Worm (Caenorhabditis elegans) whole organism, L1 larva: ENCODE results near the gene dmd-9.
A peak's percentile ranks its signal among the peaks of the same experiment; 100 is the strongest.
"Not testable (repeated sequence)": the region's sequence is repeated elsewhere in the genome, so short reads cannot be mapped to it uniquely, and the experiment has no call there.

Source experiments
- C34B4.2 ChIP-seq: sonication (generic microtip); optimal IDR thresholded peaks from 2 replicates; lab custom pipeline; 2017; ENCODE audit warnings: mild to moderate bottlenecking, missing genetic modification characterization, missing compliant biosample characterization
- Y116A8C.19 ChIP-seq: sonication (generic microtip); optimal IDR thresholded peaks from 2 replicates; lab custom pipeline; 2016; ENCODE audit warnings: missing compliant biosample characterization, missing genetic modification characterization, borderline replicate concordance
- blmp-1 ChIP-seq: fragments of 150-350 bp; optimal IDR thresholded peaks from 2 replicates; lab custom pipeline; 2014; ENCODE audit warnings: missing biosample characterization, missing genetic modification characterization
- ceh-63 ChIP-seq: fragments of 200-800 bp; sonication (Bioruptor generic); optimal IDR thresholded peaks from 2 replicates; lab custom pipeline; 2018; ENCODE audit warnings: mild to moderate bottlenecking, missing genetic modification characterization, missing compliant biosample characterization
- ceh-82 ChIP-seq, 3 experiments: fragments of 150-350 bp in 1 of 3; sonication (generic microtip) in 2 of 3; optimal IDR thresholded peaks; 2 replicates each; lab custom pipeline; 2014 to 2017; ENCODE audit warnings: missing biosample characterization in 3 of 3, missing genetic modification characterization in 3 of 3
- ces-1 ChIP-seq: fragments of 150-350 bp; optimal IDR thresholded peaks from 2 replicates; lab custom pipeline; 2014; ENCODE audit warnings: missing biosample characterization, missing genetic modification reagents, missing genetic modification characterization
- efl-1 ChIP-seq, 4 experiments: fragments of 150-350 bp; optimal IDR thresholded peaks in 3 of 4; peaks in 1 of 4; 1 replicate in 1 of 4; 2 replicates in 3 of 4; lab custom pipeline; 2014; ENCODE audit warnings: missing biosample characterization in 2 of 4, missing genetic modification characterization in 2 of 4, missing genetic modification reagents in 2 of 4
- egl-13 ChIP-seq: sonication (generic microtip); optimal IDR thresholded peaks from 2 replicates; lab custom pipeline; 2016; ENCODE audit warnings: missing genotype, missing genetic modification reagents, missing genetic modification characterization, missing compliant biosample characterization
- elt-2 ChIP-seq: sonication (generic microtip); optimal IDR thresholded peaks from 2 replicates; lab custom pipeline; 2016; ENCODE audit warnings: missing genetic modification characterization, mild to moderate bottlenecking, inconsistent platforms, missing compliant biosample characterization, missing genetic modification reagents
- elt-3 ChIP-seq, 6 experiments: fragments of 150-350 bp in 1 of 6; sonication (generic microtip); optimal IDR thresholded peaks; 2 replicates each; lab custom pipeline; 2017 to 2018; ENCODE audit warnings: missing biosample characterization in 6 of 6, missing genetic modification characterization in 6 of 6, inconsistent platforms in 1 of 6
- fkh-10 ChIP-seq: sonication (generic microtip); optimal IDR thresholded peaks from 2 replicates; lab custom pipeline; 2017; ENCODE audit warnings: missing biosample characterization, missing genetic modification reagents, missing genetic modification characterization
- fkh-8 ChIP-seq: sonication (generic microtip); optimal IDR thresholded peaks from 2 replicates; lab custom pipeline; 2016; ENCODE audit warnings: mild to moderate bottlenecking, missing genetic modification characterization, missing compliant biosample characterization
- fos-1 ChIP-seq: fragments of 150-350 bp; optimal IDR thresholded peaks from 2 replicates; lab custom pipeline; 2014; ENCODE audit warnings: missing biosample characterization, missing genetic modification characterization
- hlh-4 ChIP-seq: sonication (generic microtip); optimal IDR thresholded peaks from 2 replicates; lab custom pipeline; 2016; ENCODE audit warnings: mild to moderate bottlenecking, missing genetic modification characterization, missing compliant biosample characterization
- irx-1 ChIP-seq: sonication (generic microtip); optimal IDR thresholded peaks from 2 replicates; lab custom pipeline; 2016; ENCODE audit warnings: missing genetic modification characterization, missing compliant biosample characterization
- lin-13 ChIP-seq: fragments of 150-350 bp; optimal IDR thresholded peaks from 2 replicates; lab custom pipeline; 2014; ENCODE audit warnings: missing biosample characterization, missing genetic modification reagents, missing genetic modification characterization
- lin-15B ChIP-seq: fragments of 150-350 bp; sonication (generic microtip); optimal IDR thresholded peaks from 3 replicates; lab custom pipeline; 2014; ENCODE audit warnings: missing biosample characterization, missing genetic modification characterization
- lin-35 ChIP-seq, 2 experiments: fragments of 150-350 bp; optimal IDR thresholded peaks; 2 replicates each; lab custom pipeline; 2014; ENCODE audit warnings: missing biosample characterization in 2 of 2, missing genetic modification characterization in 2 of 2, missing genetic modification reagents in 2 of 2
- mdl-1 ChIP-seq, 2 experiments: fragments of 150-350 bp; optimal IDR thresholded peaks; 2 replicates each; lab custom pipeline; 2014 to 2017; ENCODE audit warnings: missing biosample characterization in 2 of 2, missing genetic modification characterization in 2 of 2, inconsistent platforms in 1 of 2
- mep-1 ChIP-seq: fragments of 150-350 bp; optimal IDR thresholded peaks from 2 replicates; lab custom pipeline; 2014; ENCODE audit warnings: missing biosample characterization, missing genetic modification characterization
- nhr-12 ChIP-seq: sonication (generic microtip); optimal IDR thresholded peaks from 2 replicates; lab custom pipeline; 2017; ENCODE audit warnings: missing biosample characterization, missing genetic modification characterization
- nhr-85 ChIP-seq: sonication (generic microtip); peaks from one replicate; lab custom pipeline; 2016; ENCODE audit warnings: missing genetic modification characterization, inconsistent platforms, missing compliant biosample characterization
- nhr-90 ChIP-seq: sonication (generic microtip); optimal IDR thresholded peaks from 2 replicates; lab custom pipeline; 2016; ENCODE audit warnings: mild to moderate bottlenecking, missing genetic modification characterization, missing compliant biosample characterization; ENCODE audit not compliant: poor library complexity
- pax-3 ChIP-seq: fragments of 200-800 bp; sonication (Bioruptor generic); optimal IDR thresholded peaks from 2 replicates; lab custom pipeline; 2018; ENCODE audit warnings: mild to moderate bottlenecking, missing genetic modification characterization, moderate library complexity, missing compliant biosample characterization
- sox-4 ChIP-seq: sonication (generic microtip); optimal IDR thresholded peaks from 2 replicates; lab custom pipeline; 2016; ENCODE audit warnings: missing genetic modification characterization, missing compliant biosample characterization
- tbx-2 ChIP-seq: sonication (generic microtip); optimal IDR thresholded peaks from 2 replicates; lab custom pipeline; 2016; ENCODE audit warnings: missing genetic modification characterization, missing compliant biosample characterization
- unc-30 ChIP-seq: sonication (generic microtip); optimal IDR thresholded peaks from 2 replicates; lab custom pipeline; 2017; ENCODE audit warnings: missing biosample characterization, missing genetic modification characterization
- zag-1 ChIP-seq: fragments of 150-350 bp; optimal IDR thresholded peaks from 2 replicates; lab custom pipeline; 2014; ENCODE audit warnings: missing biosample characterization, missing genetic modification characterization
- zip-4 ChIP-seq: fragments of 200-800 bp; sonication (Bioruptor generic); optimal IDR thresholded peaks from 2 replicates; lab custom pipeline; 2018; ENCODE audit warnings: mild to moderate bottlenecking, missing genetic modification characterization, moderate library complexity, missing compliant biosample characterization
- ztf-11 ChIP-seq, 2 experiments: sonication (generic microtip); optimal IDR thresholded peaks; 2 replicates each; lab custom pipeline; 2016 to 2017; ENCODE audit warnings: missing genetic modification characterization in 2 of 2, missing biosample characterization in 1 of 2, missing compliant biosample characterization in 1 of 2
- ztf-4 ChIP-seq: fragments of 150-350 bp; optimal IDR thresholded peaks from 2 replicates; lab custom pipeline; 2014; ENCODE audit warnings: missing biosample characterization, missing genetic modification characterization

dmd-9 gene

ce11 chrIV:3254443-3254842 is at the start of gene dmd-9:
dmd-9 (minus strand) TSS chrIV:3254543.
- TF ChIP-seq lin-35 (GFP tag; optimal IDR thresholded peaks at IDR 0.05; lab: Kevin White, UChicago) (no peak), ztf-11 (tag; optimal IDR thresholded peaks at IDR 0.05; lab: Kevin White, UChicago) (no peak), sox-4 (tag; lab: Kevin White, UChicago) (no peak), fkh-10 (no peak), fkh-8 (tag; lab: Kevin White, UChicago) (peak; percentile 36)

- not testable (repeated sequence) for TF ChIP-seq ceh-63 (GFP tag; lab: Kevin White, UChicago); fkh-10; egl-13 (tag; lab: Kevin White, UChicago)
- TF ChIP-seq, all 84 proteins: peak for 0; not testable (repeated sequence) for 84
These were observed 49.3 kb upstream of the dmd-9 start, which contains the start of gene idpp-12 for ce11 chrIV:3303690-3304089. idpp-12 (plus strand) TSS chrIV:3303990.

- TF ChIP-seq lin-15B; pax-3; ztf-11 (tag; optimal IDR thresholded peaks at IDR 0.05; lab: Kevin White, UChicago): not testable (repeated sequence)
These were observed 47.7 kb upstream of the dmd-9 start, which contains the start of gene W08E12.4 for ce11 chrIV:3302058-3302457. W08E12.4 (plus strand) TSS chrIV:3302358.

- TF ChIP-seq blmp-1 (tag; lab: Kevin White, UChicago), result no peak
- no peak for TF ChIP-seq efl-1 (optimal IDR thresholded peaks at IDR 0.05; lab: Kevin White, UChicago)
- TF ChIP-seq efl-1 (GFP tag; optimal IDR thresholded peaks at IDR 0.05 in 1 of 2; lab: Kevin White, UChicago), result peak in 1 of 2 experiments; percentile 50
- TF ChIP-seq fkh-10, result no peak
- TF ChIP-seq, all 84 proteins: peak for 1
These were observed 46.1 kb upstream of the dmd-9 start, which contains the start of gene W08E12.5 for ce11 chrIV:3300492-3300891. W08E12.5 (plus strand) TSS chrIV:3300792.

- TF ChIP-seq elt-3 (tag; optimal IDR thresholded peaks at IDR 0.05; lab: Kevin White, UChicago), result no peak
These were observed 44.9 kb upstream of the dmd-9 start for ce11 chrIV:3299229-3299628.

- TF ChIP-seq hlh-4 (tag; lab: Kevin White, UChicago) (no peak), fkh-10 (peak; percentile 3)
- TF ChIP-seq, all 84 proteins: peak for 1
These were observed 44.0 kb upstream of the dmd-9 start, which contains the start of gene W08E12.6 for ce11 chrIV:3298300-3298699. W08E12.6 (plus strand) TSS chrIV:3298600.

- no peak for TF ChIP-seq mdl-1 (tag; optimal IDR thresholded peaks at IDR 0.05; lab: Kevin White, UChicago)
- TF ChIP-seq fos-1 (tag; lab: Kevin White, UChicago), result no peak
- TF ChIP-seq irx-1, result no peak
- no peak for TF ChIP-seq nhr-85 (tag; lab: Kevin White, UChicago)
- no peak for TF ChIP-seq Y116A8C.19 (tag; lab: Kevin White, UChicago)
- no peak for TF ChIP-seq zag-1 (tag; lab: Kevin White, UChicago)
- TF ChIP-seq zip-4, result no peak
- no peak for TF ChIP-seq tbx-2
- no peak for TF ChIP-seq lin-35 (GFP tag; optimal IDR thresholded peaks at IDR 0.05; lab: Kevin White, UChicago)
- TF ChIP-seq nhr-90 (tag; lab: Kevin White, UChicago), result no peak
- no peak for TF ChIP-seq mep-1 (tag; lab: Kevin White, UChicago)
- TF ChIP-seq ztf-4 (tag; lab: Kevin White, UChicago), result no peak
- TF ChIP-seq C34B4.2 (tag; lab: Kevin White, UChicago), result no peak
- no peak for TF ChIP-seq elt-3 (tag; optimal IDR thresholded peaks at IDR 0.05; lab: Kevin White, UChicago)
- no peak for TF ChIP-seq lin-13
- TF ChIP-seq ces-1 (GFP tag; lab: Kevin White, UChicago), result no peak
- TF ChIP-seq elt-2 (tag; lab: Kevin White, UChicago), result no peak
- no peak for TF ChIP-seq unc-30 (tag; lab: Kevin White, UChicago)
- TF ChIP-seq nhr-12 (tag; lab: Kevin White, UChicago), result no peak
- no peak for TF ChIP-seq ceh-82 (tag; optimal IDR thresholded peaks at IDR 0.05; lab: Kevin White, UChicago)
- TF ChIP-seq, all 84 proteins: peak for 0
These were observed 42.5 kb upstream of the dmd-9 start for ce11 chrIV:3296578-3297549.
